Fruit fly (Drosophila melanogaster) whole organism, embryonic: ENCODE measurements around the gene CG15358.

Experiments
- CG16863 ChIP-seq: fragments of 200-800 bp; sonication (Bioruptor generic); optimal IDR thresholded peaks from 3 replicates; lab custom pipeline; 2016; ENCODE audit warnings: missing biosample characterization, missing genetic modification characterization
- CG3407 ChIP-seq: fragments of 200-800 bp; sonication (Bioruptor generic); optimal IDR thresholded peaks from 2 replicates; lab custom pipeline; 2018; ENCODE audit warnings: missing biosample characterization, mild to moderate bottlenecking, missing genetic modification characterization
- CkIIα-i1 ChIP-seq: fragments of 200-800 bp; sonication (Bioruptor generic); IDR thresholded peaks from 2 replicates; pipeline ENCODE4 v1.3.6; 2022; ENCODE audit warnings: missing biosample characterization, missing genetic modification characterization
- HLHmδ ChIP-seq: fragments of 200-800 bp; sonication (Bioruptor generic); optimal IDR thresholded peaks from 2 replicates; lab custom pipeline; 2018; ENCODE audit warnings: missing biosample characterization, mild to moderate bottlenecking, missing genetic modification characterization, moderate library complexity
- MTF-1 ChIP-seq: fragments of 200-800 bp; sonication (Bioruptor generic); optimal IDR thresholded peaks from 2 replicates; lab custom pipeline; 2018; ENCODE audit warnings: missing biosample characterization, mild to moderate bottlenecking, missing genetic modification characterization, borderline replicate concordance
- Mes4 ChIP-seq: fragments of 200-800 bp; sonication (Bioruptor generic); optimal IDR thresholded peaks from 2 replicates; lab custom pipeline; 2016; ENCODE audit warnings: missing biosample characterization, missing genetic modification characterization
- Stat92E ChIP-seq, 3 experiments: fragments of >200 bp in 2 of 3; fragments of 200-800 bp in 1 of 3; sonication (Bioruptor generic) in 1 of 3; optimal IDR thresholded peaks; 2 replicates each; lab custom pipeline; 2017 to 2019; ENCODE audit warnings: missing biosample characterization in 3 of 3, missing genetic modification characterization in 3 of 3, mild to moderate bottlenecking in 1 of 3, moderate library complexity in 1 of 3
- dysf ChIP-seq: fragments of 200-800 bp; sonication (Bioruptor generic); IDR thresholded peaks from 3 replicates; pipeline ENCODE4 v1.3.6; 2022; ENCODE audit warnings: missing biosample characterization, missing genetic modification characterization
- lov ChIP-seq, 2 experiments: fragments of 200-800 bp in 1 of 2; fragments of >200 bp in 1 of 2; sonication (Bioruptor generic) in 1 of 2; IDR thresholded peaks in 1 of 2; optimal IDR thresholded peaks in 1 of 2; 2 replicates in 1 of 2; 3 replicates in 1 of 2; pipeline versions ENCODE4 v1.3.6 to Lab custom; 2017 to 2022; ENCODE audit warnings: missing biosample characterization in 1 of 2, missing genetic modification characterization in 1 of 2
- nau ChIP-seq: fragments of 200-800 bp; sonication (Bioruptor generic); optimal IDR thresholded peaks from 3 replicates; lab custom pipeline; 2017; ENCODE audit warnings: missing biosample characterization, mild to moderate bottlenecking, missing genetic modification characterization, missing genetic modification reagents
- pb ChIP-seq: fragments of 200-800 bp; sonication (Bioruptor generic); optimal IDR thresholded peaks from 3 replicates; lab custom pipeline; 2016; ENCODE audit warnings: missing biosample characterization, missing genetic modification characterization
- pnt ChIP-seq: fragments of 200-800 bp; sonication (Bioruptor generic); optimal IDR thresholded peaks from 3 replicates; lab custom pipeline; 2016; ENCODE audit warnings: missing biosample characterization, missing genetic modification characterization
- sqz ChIP-seq: fragments of 200-800 bp; sonication (Bioruptor generic); optimal IDR thresholded peaks from 3 replicates; lab custom pipeline; 2018; ENCODE audit warnings: missing biosample characterization, mild to moderate bottlenecking, missing genetic modification characterization
- toy ChIP-seq: fragments of 200-800 bp; sonication (Bioruptor generic); IDR thresholded peaks from 2 replicates; pipeline ENCODE4 v1.3.6; 2022; ENCODE audit warnings: missing biosample characterization, missing genetic modification characterization

dm6 chr2L:1883114-1883513 is at the start of gene CG15358:
- TF ChIP-seq toy (GFP tag; lab: Robert Waterston, UW) (no peak), lov (optimal IDR thresholded peaks at IDR 0.05; lab: Kevin White, UChicago) (no peak), lov (GFP tag; IDR thresholded peaks at IDR 0.05; lab: Robert Waterston, UW) (no peak), Mes4 (GFP tag; lab: Kevin White, UChicago) (no peak), pnt (GFP tag; lab: Kevin White, UChicago) (no peak), dysf (GFP tag; lab: Robert Waterston, UW) (no peak), nau (GFP tag; lab: Kevin White, UChicago) (no peak), MTF-1 (GFP tag; lab: Kevin White, UChicago) (no peak), sqz (GFP tag; lab: Kevin White, UChicago) (no peak), Stat92E (GFP tag; optimal IDR thresholded peaks at IDR 0.05; lab: Kevin White, UChicago) (no peak), CG3407 (GFP tag; lab: Kevin White, UChicago) (no peak), CG16863 (GFP tag; lab: Kevin White, UChicago) (no peak), CkIIα-i1 (no peak), pb (no peak), HLHmδ (no peak)
